Fruit fly (Drosophila melanogaster) whole organism, embryonic: ENCODE measurements around the gene cype.

Experiments
- ATbp ChIP-seq: fragments of 200-800 bp; sonication (Bioruptor generic); optimal IDR thresholded peaks from 2 replicates; lab custom pipeline; 2017; ENCODE audit warnings: missing biosample characterization, mild to moderate bottlenecking, missing genetic modification characterization, missing genetic modification reagents
- Abd-B ChIP-seq: fragments of 200-800 bp; sonication (Bioruptor generic); optimal IDR thresholded peaks from 2 replicates; lab custom pipeline; 2018; ENCODE audit warnings: missing biosample characterization, mild to moderate bottlenecking, missing genetic modification characterization, moderate library complexity
- Atf-2 ChIP-seq: fragments of 200-800 bp; sonication (Bioruptor generic); optimal IDR thresholded peaks from 2 replicates; lab custom pipeline; 2016; ENCODE audit warnings: missing biosample characterization, missing genetic modification characterization
- C15 ChIP-seq: fragments of 200-800 bp; sonication (Bioruptor generic); IDR thresholded peaks from 3 replicates; pipeline ENCODE4 v1.3.6; 2022; ENCODE audit warnings: missing biosample characterization, missing genetic modification characterization
- CG10366 ChIP-seq: fragments of 200-800 bp; sonication (Bioruptor generic); IDR thresholded peaks from 2 replicates; pipeline ENCODE4 v1.3.6; 2022; ENCODE audit warnings: missing biosample characterization, missing genetic modification characterization
- CG12219 ChIP-seq: fragments of 200-800 bp; sonication (Bioruptor generic); optimal IDR thresholded peaks from 3 replicates; lab custom pipeline; 2018; ENCODE audit warnings: missing biosample characterization, mild to moderate bottlenecking, missing genetic modification characterization
- CG13287 ChIP-seq: fragments of 200-800 bp; sonication (Bioruptor generic); IDR thresholded peaks from 2 replicates; pipeline ENCODE4 v1.3.6; 2022; ENCODE audit warnings: missing biosample characterization, missing genetic modification characterization; ENCODE audit not compliant: partially characterized antibody
- CG13424 ChIP-seq: fragments of 200-800 bp; sonication (Bioruptor generic); optimal IDR thresholded peaks from 2 replicates; lab custom pipeline; 2019; ENCODE audit warnings: missing biosample characterization, mild to moderate bottlenecking, missing genetic modification characterization, moderate library complexity
- CG15011 ChIP-seq: fragments of 200-800 bp; sonication (Bioruptor generic); optimal IDR thresholded peaks from 3 replicates; lab custom pipeline; 2018; ENCODE audit warnings: missing biosample characterization, mild to moderate bottlenecking, missing genetic modification characterization
- CG18476 ChIP-seq: fragments of 200-800 bp; sonication (Bioruptor generic); optimal IDR thresholded peaks from 2 replicates; lab custom pipeline; 2016; ENCODE audit warnings: missing biosample characterization, mild to moderate bottlenecking, missing genetic modification characterization
- CG2202 ChIP-seq: fragments of 200-800 bp; sonication (Bioruptor generic); optimal IDR thresholded peaks from 2 replicates; lab custom pipeline; 2018; ENCODE audit warnings: missing biosample characterization, mild to moderate bottlenecking, missing genetic modification characterization
- CG2678 ChIP-seq: fragments of 200-800 bp; sonication (Bioruptor generic); optimal IDR thresholded peaks from 3 replicates; lab custom pipeline; 2019; ENCODE audit warnings: missing biosample characterization, mild to moderate bottlenecking, missing genetic modification characterization, moderate library complexity
- CG2875 ChIP-seq: fragments of 200-800 bp; sonication (Bioruptor generic); optimal IDR thresholded peaks from 2 replicates; lab custom pipeline; 2017; ENCODE audit warnings: missing biosample characterization, mild to moderate bottlenecking, missing genetic modification characterization, missing genetic modification reagents
- CG32772 ChIP-seq: fragments of 200-800 bp; sonication (Bioruptor generic); IDR thresholded peaks from 2 replicates; pipeline ENCODE4 v1.3.6; 2022; ENCODE audit warnings: missing biosample characterization, missing genetic modification characterization
- CG34376 ChIP-seq: fragments of 200-800 bp; sonication (Bioruptor generic); optimal IDR thresholded peaks from 2 replicates; lab custom pipeline; 2018; ENCODE audit warnings: missing biosample characterization, mild to moderate bottlenecking, missing genetic modification characterization
- CG6272 ChIP-seq: fragments of 200-800 bp; sonication (Bioruptor generic); IDR thresholded peaks from 2 replicates; pipeline ENCODE4 v1.3.6; 2022; ENCODE audit warnings: missing biosample characterization, missing genetic modification characterization
- CG6689 ChIP-seq: fragments of 200-800 bp; sonication (Bioruptor generic); IDR thresholded peaks from 2 replicates; pipeline ENCODE4 v1.3.6; 2022; ENCODE audit warnings: missing biosample characterization, missing genetic modification characterization
- CG6813 ChIP-seq: fragments of 200-800 bp; sonication (Bioruptor generic); optimal IDR thresholded peaks from 2 replicates; lab custom pipeline; 2017; ENCODE audit warnings: missing biosample characterization, missing genetic modification characterization, mild to moderate bottlenecking, moderate library complexity, missing genetic modification reagents
- CG8478 ChIP-seq: fragments of >200 bp; optimal IDR thresholded peaks from 2 replicates; lab custom pipeline; 2018
- D ChIP-seq, 2 experiments: fragments of 200-800 bp in 1 of 2; fragments of >200 bp in 1 of 2; sonication (Bioruptor generic) in 1 of 2; optimal IDR thresholded peaks; 2 replicates in 1 of 2; 3 replicates in 1 of 2; lab custom pipeline; 2017; ENCODE audit warnings: mild to moderate bottlenecking in 1 of 2, missing biosample characterization in 1 of 2, missing genetic modification characterization in 1 of 2, missing genetic modification reagents in 1 of 2
- Dp ChIP-seq: fragments of 200-800 bp; sonication (Bioruptor generic); optimal IDR thresholded peaks from 2 replicates; lab custom pipeline; 2018; ENCODE audit warnings: missing biosample characterization, mild to moderate bottlenecking, missing genetic modification characterization, moderate library complexity
- Fer3 ChIP-seq: fragments of 200-800 bp; sonication (Bioruptor generic); optimal IDR thresholded peaks from 2 replicates; lab custom pipeline; 2018; ENCODE audit warnings: missing biosample characterization, mild to moderate bottlenecking, missing genetic modification characterization, moderate library complexity
- HHEX ChIP-seq: fragments of 200-800 bp; sonication (Bioruptor generic); optimal IDR thresholded peaks from 3 replicates; lab custom pipeline; 2017; ENCODE audit warnings: missing biosample characterization, mild to moderate bottlenecking, missing genetic modification characterization, missing genetic modification reagents
- HLH4C ChIP-seq: fragments of 200-800 bp; sonication (Bioruptor generic); IDR thresholded peaks from 3 replicates; pipeline ENCODE4 v1.3.6; 2022; ENCODE audit warnings: missing biosample characterization, missing genetic modification characterization; ENCODE audit not compliant: partially characterized antibody
- HLH54F ChIP-seq: fragments of 200-800 bp; sonication (Bioruptor generic); optimal IDR thresholded peaks from 3 replicates; lab custom pipeline; 2016; ENCODE audit warnings: missing biosample characterization, missing genetic modification characterization
- HLHmδ ChIP-seq: fragments of 200-800 bp; sonication (Bioruptor generic); optimal IDR thresholded peaks from 2 replicates; lab custom pipeline; 2018; ENCODE audit warnings: missing biosample characterization, mild to moderate bottlenecking, missing genetic modification characterization, moderate library complexity
- Mad ChIP-seq: fragments of 200-800 bp; sonication (Bioruptor generic); optimal IDR thresholded peaks from 2 replicates; lab custom pipeline; 2016; ENCODE audit warnings: missing biosample characterization, missing genetic modification characterization
- Scr ChIP-seq: fragments of 200-800 bp; sonication (Bioruptor generic); IDR thresholded peaks from 2 replicates; pipeline ENCODE4 v1.3.6; 2022; ENCODE audit warnings: missing biosample characterization, missing genetic modification characterization; ENCODE audit not compliant: partially characterized antibody
- Spps ChIP-seq: fragments of 200-800 bp; sonication (Bioruptor generic); optimal IDR thresholded peaks from 2 replicates; lab custom pipeline; 2018; ENCODE audit warnings: missing biosample characterization, mild to moderate bottlenecking, missing genetic modification characterization
- Xrp1 ChIP-seq: fragments of 200-800 bp; sonication (Bioruptor generic); IDR thresholded peaks from 2 replicates; pipeline ENCODE4 v1.3.6; 2022; ENCODE audit warnings: missing biosample characterization, missing genetic modification characterization
- ash1 ChIP-seq: fragments of 200-800 bp; sonication (Bioruptor generic); optimal IDR thresholded peaks from 2 replicates; lab custom pipeline; 2018; ENCODE audit warnings: missing biosample characterization, mild to moderate bottlenecking, missing genetic modification characterization
- croc ChIP-seq: fragments of 200-800 bp; sonication (Bioruptor generic); conservative IDR thresholded peaks from 3 replicates; pipeline ENCODE4 v1.3.6; 2022; ENCODE audit warnings: missing biosample characterization, missing genetic modification characterization
- da ChIP-seq: fragments of 200-800 bp; sonication (Bioruptor generic); optimal IDR thresholded peaks from 2 replicates; lab custom pipeline; 2016; ENCODE audit warnings: missing biosample characterization, missing genetic modification characterization
- dmrt11E ChIP-seq: fragments of 200-800 bp; sonication (Bioruptor generic); optimal IDR thresholded peaks from 3 replicates; lab custom pipeline; 2018; ENCODE audit warnings: missing biosample characterization, mild to moderate bottlenecking, missing genetic modification characterization, moderate library complexity
- eve ChIP-seq, 2 experiments: fragments of >200 bp; optimal IDR thresholded peaks; 2 replicates each; lab custom pipeline; 2017; ENCODE audit warnings: missing biosample characterization in 2 of 2, missing genetic modification characterization in 2 of 2
- eyg ChIP-seq: fragments of 200-800 bp; sonication (Bioruptor generic); optimal IDR thresholded peaks from 3 replicates; lab custom pipeline; 2016; ENCODE audit warnings: missing biosample characterization, missing genetic modification characterization
- gce ChIP-seq: fragments of 200-800 bp; sonication (Bioruptor generic); IDR thresholded peaks from 3 replicates; pipeline ENCODE4 v1.3.6; 2022; ENCODE audit warnings: missing biosample characterization, missing genetic modification characterization
- gsb-n ChIP-seq: fragments of 200-800 bp; sonication (Bioruptor generic); optimal IDR thresholded peaks from 3 replicates; lab custom pipeline; 2018; ENCODE audit warnings: missing biosample characterization, mild to moderate bottlenecking, missing genetic modification characterization
- ind ChIP-seq: fragments of 200-800 bp; sonication (Bioruptor generic); optimal IDR thresholded peaks from 3 replicates; lab custom pipeline; 2016; ENCODE audit warnings: missing biosample characterization, missing genetic modification characterization
- lab ChIP-seq: fragments of 200-800 bp; sonication (Bioruptor generic); optimal IDR thresholded peaks from 3 replicates; lab custom pipeline; 2017; ENCODE audit warnings: missing biosample characterization, missing genetic modification characterization, mild to moderate bottlenecking, moderate library complexity, missing genetic modification reagents
- onecut ChIP-seq: fragments of 200-800 bp; sonication (Bioruptor generic); IDR thresholded peaks from 2 replicates; pipeline ENCODE4 v1.3.6; 2022; ENCODE audit warnings: missing biosample characterization, missing genetic modification characterization
- peb ChIP-seq: fragments of 200-800 bp; sonication (Bioruptor generic); IDR thresholded peaks from 2 replicates; pipeline ENCODE4 v1.3.6; 2022; ENCODE audit warnings: missing biosample characterization, missing genetic modification characterization
- sd ChIP-seq: fragments of 200-800 bp; sonication (Bioruptor generic); optimal IDR thresholded peaks from 3 replicates; lab custom pipeline; 2018; ENCODE audit warnings: missing biosample characterization, mild to moderate bottlenecking, missing genetic modification characterization, moderate library complexity
- sima ChIP-seq: fragments of 200-800 bp; sonication (Bioruptor generic); optimal IDR thresholded peaks from 2 replicates; lab custom pipeline; 2016; ENCODE audit warnings: missing biosample characterization, missing genetic modification characterization
- slbo ChIP-seq: fragments of 200-800 bp; sonication (Bioruptor generic); IDR thresholded peaks from 2 replicates; pipeline ENCODE4 v1.3.6; 2022; ENCODE audit warnings: missing biosample characterization, missing genetic modification characterization
- tna ChIP-seq: fragments of 200-800 bp; sonication (Bioruptor generic); IDR thresholded peaks from 2 replicates; pipeline ENCODE4 v1.3.6; 2022; ENCODE audit warnings: missing biosample characterization, missing genetic modification characterization; ENCODE audit not compliant: partially characterized antibody
- zfh1 ChIP-seq: fragments of 200-800 bp; sonication (Bioruptor generic); IDR thresholded peaks from 3 replicates; pipeline ENCODE4 v1.3.6; 2022; ENCODE audit warnings: missing biosample characterization, missing genetic modification characterization

The cype gene

DNA sequence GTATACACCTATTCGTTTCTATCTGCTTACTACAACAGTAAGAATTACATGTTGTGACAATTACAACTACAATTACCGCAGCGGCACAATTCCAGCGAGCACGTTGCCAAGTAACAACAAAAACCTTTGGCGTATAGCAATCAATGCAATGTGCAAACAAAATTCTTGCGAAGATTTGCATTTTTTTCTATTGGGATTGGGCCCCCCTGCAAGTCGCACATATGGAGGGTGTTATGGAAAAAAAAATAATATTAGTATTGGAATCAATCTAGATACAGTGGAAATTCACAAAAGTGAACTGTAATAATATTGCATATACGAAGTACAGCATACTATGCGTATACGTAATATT lies 24.4 kb upstream of the cype start:
- TF ChIP-seq eyg (GFP tag; lab: Kevin White, UChicago) (no peak), zfh1 (0 out of 3 replicates have a peak, but pooled peaks have one; percentile 17)

DNA sequence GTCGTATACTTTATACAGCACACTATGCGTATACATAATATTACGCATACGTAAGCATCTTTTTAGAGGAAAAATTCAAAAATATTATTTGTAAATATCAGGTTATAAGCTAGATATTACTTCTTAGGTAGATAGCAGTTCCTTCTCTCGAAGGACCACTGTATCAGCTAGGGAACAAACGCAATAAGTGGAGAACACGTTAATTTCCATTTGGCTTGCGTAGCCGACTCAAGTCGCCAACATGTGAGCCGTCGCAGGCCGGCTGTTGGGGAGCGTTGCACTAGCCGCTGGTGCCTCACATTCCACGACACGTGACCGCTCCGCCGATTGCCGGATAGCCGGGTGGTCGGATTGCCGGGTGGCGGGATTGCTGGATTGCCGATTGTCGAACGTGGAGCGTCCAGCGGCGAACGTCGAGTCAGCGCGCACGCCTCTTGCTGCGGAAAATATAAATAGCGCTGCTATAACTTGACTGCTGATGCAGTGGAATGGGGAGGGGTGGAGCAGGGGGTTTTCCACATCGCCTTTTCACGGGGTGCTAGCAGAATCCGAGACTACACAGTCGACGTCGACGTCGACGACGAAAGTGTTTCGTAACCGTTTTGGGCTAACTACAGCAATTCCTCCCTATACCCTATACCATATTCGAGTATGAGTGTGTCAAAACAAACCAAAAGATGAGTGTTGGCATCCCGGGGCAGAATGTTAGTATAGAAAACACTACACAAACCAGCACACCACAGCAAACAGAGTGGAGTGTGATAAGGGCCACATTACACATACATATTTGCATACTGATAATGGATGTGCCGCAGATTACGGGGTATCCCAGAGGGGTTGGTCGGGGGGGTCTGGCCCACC lies 23.8 kb upstream of the cype start:
- 0 out of 3 replicates have a peak, but pooled peaks have one; percentile 16 for TF ChIP-seq gce (GFP tag; lab: Robert Waterston, UW)
- TF ChIP-seq HLHmδ = peak; percentile 18
- no peak for TF ChIP-seq HLH4C (GFP tag; lab: Robert Waterston, UW)
- no peak for TF ChIP-seq Fer3
- TF ChIP-seq gsb-n = no peak
- peak; percentile 1 for TF ChIP-seq CG34376 (GFP tag; lab: Kevin White, UChicago)
- TF ChIP-seq ind = no peak
- TF ChIP-seq CG10366 (GFP tag; lab: Robert Waterston, UW) = no peak
- TF ChIP-seq D (optimal IDR thresholded peaks at IDR 0.05; lab: Kevin White, UChicago) = no peak
- peak; percentile 9 for TF ChIP-seq D (GFP tag; optimal IDR thresholded peaks at IDR 0.05; lab: Kevin White, UChicago)
- TF ChIP-seq CG6813 (GFP tag; lab: Kevin White, UChicago) = peak; percentile 72
- peak; percentile 0 for TF ChIP-seq CG15011 (GFP tag; lab: Kevin White, UChicago)
- TF ChIP-seq CG13287 (GFP tag; lab: Robert Waterston, UW) = no peak
- no peak for TF ChIP-seq da (GFP tag; lab: Kevin White, UChicago)
- TF ChIP-seq ash1 (GFP tag; lab: Kevin White, UChicago) = no peak
- TF ChIP-seq onecut (GFP tag; lab: Robert Waterston, UW) = peak; percentile 21; the same call in 1 of the 2 replicates
- peak; percentile 2 for TF ChIP-seq CG2202 (tag; lab: Kevin White, UChicago)
- TF ChIP-seq Abd-B = no peak
- TF ChIP-seq CG2678 = peak; percentile 33
- TF ChIP-seq tna (GFP tag; lab: Robert Waterston, UW) = no peak
- no peak for TF ChIP-seq CG13424
- no peak for TF ChIP-seq CG12219
- TF ChIP-seq eve (GFP tag; optimal IDR thresholded peaks at IDR 0.05; lab: Kevin White, UChicago) = no peak
- no peak for TF ChIP-seq Spps
- TF ChIP-seq CG6272 (GFP tag; lab: Robert Waterston, UW) = no peak
- TF ChIP-seq lab = peak; percentile 69
- TF ChIP-seq CG18476 = no peak
- TF ChIP-seq dmrt11E = no peak
- peak; percentile 37; the same call in 1 of the 2 replicates for TF ChIP-seq slbo (GFP tag; lab: Robert Waterston, UW)
- TF ChIP-seq Scr = no peak
- no peak for TF ChIP-seq HLH54F (GFP tag; lab: Kevin White, UChicago)
- TF ChIP-seq Mad = no peak
- TF ChIP-seq HHEX (GFP tag; lab: Kevin White, UChicago) = peak; percentile 35
- TF ChIP-seq ATbp (GFP tag; lab: Kevin White, UChicago) = peak; percentile 12
- TF ChIP-seq peb (GFP tag; lab: Robert Waterston, UW) = no peak
- TF ChIP-seq sima (GFP tag; lab: Kevin White, UChicago) = no peak
- no peak; the same call in 1 of the 2 replicates for TF ChIP-seq CG6689 (GFP tag; lab: Robert Waterston, UW)
- no peak for TF ChIP-seq sd (tag; lab: Kevin White, UChicago)
- no peak for TF ChIP-seq Dp
- TF ChIP-seq CG2875 (GFP tag; lab: Kevin White, UChicago) = peak; percentile 54
- TF ChIP-seq Xrp1 (GFP tag; lab: Robert Waterston, UW) = peak; percentile 62; the same call in 1 of the 2 replicates
- peak; percentile 47 for TF ChIP-seq CG8478 (lab: Kevin White, UChicago)
- TF ChIP-seq C15 (GFP tag; lab: Robert Waterston, UW) = no peak
- TF ChIP-seq CG32772 (GFP tag; lab: Robert Waterston, UW) = no peak
- TF ChIP-seq Atf-2 (GFP tag; lab: Kevin White, UChicago) = no peak
- no peak for TF ChIP-seq croc (GFP tag; lab: Robert Waterston, UW)
